Worm (Caenorhabditis elegans): Measurements from ENCODE around the gene col-3.

Gene col-3

ce11 chrIV:8817639-8818038, 6.9 kb upstream of the col-3 start, which contains the start of gene T28C6.10:
T28C6.10 (plus strand) TSS chrIV:8817939.
- TF ChIP-seq aly-2 (tag; optimal IDR thresholded peaks at IDR 0.05), result no peak
- no peak for TF ChIP-seq elt-3 (tag; optimal IDR thresholded peaks at IDR 0.05)
- no peak for TF ChIP-seq ZK546.5 (tag; optimal IDR thresholded peaks at IDR 0.05)
- TF ChIP-seq blmp-1 (tag; optimal IDR thresholded peaks at IDR 0.05; ENCODE audit: insufficient read depth), result no peak
- no peak for TF ChIP-seq nhr-23 (tag; optimal IDR thresholded peaks at IDR 0.05)
- TF ChIP-seq lin-39 (tag; optimal IDR thresholded peaks at IDR 0.05), result no peak
- no peak for TF ChIP-seq sma-9 (GFP tag; optimal IDR thresholded peaks at IDR 0.05)
- no peak for TF ChIP-seq sma-9 (tag; optimal IDR thresholded peaks at IDR 0.05)
- no peak for TF ChIP-seq nhr-129 (tag; optimal IDR thresholded peaks at IDR 0.05)
- TF ChIP-seq lin-13 (GFP tag; optimal IDR thresholded peaks at IDR 0.05), result no peak
- no peak for TF ChIP-seq ztf-11 (tag; optimal IDR thresholded peaks at IDR 0.05)
- no peak for TF ChIP-seq unc-39 (tag; optimal IDR thresholded peaks at IDR 0.05)
- no peak for TF ChIP-seq nhr-25 (tag; optimal IDR thresholded peaks at IDR 0.05)
- TF ChIP-seq zag-1 (tag; optimal IDR thresholded peaks at IDR 0.05), result no peak
- TF ChIP-seq lsy-2 (tag; optimal IDR thresholded peaks at IDR 0.05), result no peak
- TF ChIP-seq skn-1 (tag; optimal IDR thresholded peaks at IDR 0.05), result no peak
- TF ChIP-seq nhr-10 (tag; optimal IDR thresholded peaks at IDR 0.05), result no peak
- TF ChIP-seq snpc-4 (tag; optimal IDR thresholded peaks at IDR 0.05), result no peak
- TF ChIP-seq lin-11 (tag; optimal IDR thresholded peaks at IDR 0.05), result no peak
- TF ChIP-seq Y55F3AM.14 (GFP tag; optimal IDR thresholded peaks at IDR 0.05), result no peak

ce11 chrIV:8819471-8819870, 5.1 kb upstream of the col-3 start:
- peak; percentile 12 for TF ChIP-seq nhr-25 (tag; optimal IDR thresholded peaks at IDR 0.05)
- TF ChIP-seq gmeb-1 (tag; optimal IDR thresholded peaks at IDR 0.05), result no peak

ce11 chrIV:8820041-8820440, 4.5 kb upstream of the col-3 start, which contains the start of gene T28C6.3:
T28C6.3 (plus strand) TSS chrIV:8820341.
- no peak for TF ChIP-seq ama-1 (optimal IDR thresholded peaks at IDR 0.05)
- TF ChIP-seq F13H6.1 (tag; optimal IDR thresholded peaks at IDR 0.05), result no peak
- no peak for TF ChIP-seq sma-9 (GFP tag; optimal IDR thresholded peaks at IDR 0.05)
- no peak for TF ChIP-seq sma-9 (tag; optimal IDR thresholded peaks at IDR 0.05)
- TF ChIP-seq unc-62 (GFP tag; optimal IDR thresholded peaks at IDR 0.05), result no peak
- TF ChIP-seq nhr-11 (tag; optimal IDR thresholded peaks at IDR 0.05), result no peak

ce11 chrIV:8821147-8821546, 3.4 kb upstream of the col-3 start, which contains the start of gene T28C6.5:
T28C6.5 (plus strand) TSS chrIV:8821447.
- TF ChIP-seq alr-1 (tag; optimal IDR thresholded peaks at IDR 0.05) (no peak), mab-5 (tag; optimal IDR thresholded peaks at IDR 0.05) (no peak), ztf-4 (tag; optimal IDR thresholded peaks at IDR 0.05) (no peak), nhr-21 (tag; optimal IDR thresholded peaks at IDR 0.05) (no peak), dmd-4 (tag; optimal IDR thresholded peaks at IDR 0.05) (no peak), sma-3 (GFP tag; optimal IDR thresholded peaks at IDR 0.05) (no peak), F13H6.1 (tag; optimal IDR thresholded peaks at IDR 0.05) (no peak), zag-1 (tag; optimal IDR thresholded peaks at IDR 0.05) (no peak), unc-55 (GFP tag; optimal IDR thresholded peaks at IDR 0.05) (no peak)

- TF ChIP-seq ztf-1 (GFP tag; conservative IDR thresholded peaks at IDR 0.05), result no peak
- TF ChIP-seq peb-1 (tag; optimal IDR thresholded peaks at IDR 0.05), result no peak
- TF ChIP-seq R02D3.7 (tag; optimal IDR thresholded peaks at IDR 0.05), result no peak
- TF ChIP-seq nhr-237 (tag; optimal IDR thresholded peaks at IDR 0.05), result no peak
- TF ChIP-seq ZK546.5 (tag; optimal IDR thresholded peaks at IDR 0.05), result no peak
- peak; percentile 41 for TF ChIP-seq nhr-25 (tag; optimal IDR thresholded peaks at IDR 0.05)
- peak; percentile 13 for TF ChIP-seq lin-13 (GFP tag; optimal IDR thresholded peaks at IDR 0.05)
- TF ChIP-seq nhr-11 (tag; optimal IDR thresholded peaks at IDR 0.05), result no peak
- peak; percentile 24 for TF ChIP-seq crh-2 (tag; optimal IDR thresholded peaks at IDR 0.05)
- TF ChIP-seq dmd-4 (tag; optimal IDR thresholded peaks at IDR 0.05), result no peak
- no peak for TF ChIP-seq nhr-12 (tag; optimal IDR thresholded peaks at IDR 0.05)
- peak; percentile 8 for TF ChIP-seq fos-1 (tag; optimal IDR thresholded peaks at IDR 0.05)
- TF ChIP-seq alr-1 (tag; optimal IDR thresholded peaks at IDR 0.05), result no peak
- TF ChIP-seq unc-55 (GFP tag; optimal IDR thresholded peaks at IDR 0.05), result no peak
- TF ChIP-seq C34F6.9 (tag; optimal IDR thresholded peaks at IDR 0.05), result no peak
- TF ChIP-seq mdl-1 (tag; optimal IDR thresholded peaks at IDR 0.05), result no peak
- TF ChIP-seq zag-1 (tag; optimal IDR thresholded peaks at IDR 0.05), result no peak
- no peak for TF ChIP-seq unc-62 (GFP tag; optimal IDR thresholded peaks at IDR 0.05)
- TF ChIP-seq blmp-1 (tag; optimal IDR thresholded peaks at IDR 0.05; ENCODE audit: insufficient read depth), result no peak
- TF ChIP-seq sma-9 (GFP tag; optimal IDR thresholded peaks at IDR 0.05), result no peak
- no peak for TF ChIP-seq sma-9 (tag; optimal IDR thresholded peaks at IDR 0.05)
- TF ChIP-seq mbf-1 (tag; optimal IDR thresholded peaks at IDR 0.05), result no peak
- no peak for TF ChIP-seq lin-11 (tag; optimal IDR thresholded peaks at IDR 0.05)
- TF ChIP-seq sma-3 (GFP tag; optimal IDR thresholded peaks at IDR 0.05), result peak; percentile 41
- no peak for TF ChIP-seq aly-2 (tag; optimal IDR thresholded peaks at IDR 0.05)
- TF ChIP-seq elt-1 (tag; optimal IDR thresholded peaks at IDR 0.05), result no peak
- TF ChIP-seq ceh-16 (tag; optimal IDR thresholded peaks at IDR 0.05), result no peak
- TF ChIP-seq nhr-6 (tag; optimal IDR thresholded peaks at IDR 0.05), result no peak
- TF ChIP-seq skn-1 (tag; optimal IDR thresholded peaks at IDR 0.05), result no peak
- no peak for TF ChIP-seq nhr-129 (tag; optimal IDR thresholded peaks at IDR 0.05)
- no peak for TF ChIP-seq ztf-4 (tag; optimal IDR thresholded peaks at IDR 0.05)
- TF ChIP-seq nhr-10 (tag; optimal IDR thresholded peaks at IDR 0.05), result no peak
- TF ChIP-seq nhr-21 (tag; optimal IDR thresholded peaks at IDR 0.05), result peak; percentile 25
Measured at ce11 chrIV:8822598-8822997, 2.0 kb upstream of the col-3 start.

Data from whole organism, L2 larva.